Fruit fly (Drosophila melanogaster) whole organism, adult: Measurements from ENCODE around the gene meru.

Experiments used
- CG11617 ChIP-seq: fragments of 200-800 bp; sonication (Bioruptor generic); optimal IDR thresholded peaks from 2 replicates; lab custom pipeline; 2017; ENCODE audit warnings: mild to moderate bottlenecking, missing biosample characterization, missing genetic modification reagents, missing genetic modification characterization
- CG1620 ChIP-seq: fragments of 200-800 bp; sonication (Bioruptor generic); optimal IDR thresholded peaks from 2 replicates; lab custom pipeline; 2016; ENCODE audit warnings: missing biosample characterization, missing genetic modification characterization
- CG5204 ChIP-seq: fragments of 200-800 bp; sonication (Bioruptor generic); optimal IDR thresholded peaks from 2 replicates; lab custom pipeline; 2016; ENCODE audit warnings: missing biosample characterization, missing genetic modification characterization
- Clk ChIP-seq: fragments of 200-800 bp; sonication (Bioruptor generic); optimal IDR thresholded peaks from 2 replicates; lab custom pipeline; 2017; ENCODE audit warnings: missing biosample characterization, missing genetic modification characterization
- bab1 ChIP-seq: fragments of 200-800 bp; sonication (Bioruptor generic); optimal IDR thresholded peaks from 3 replicates; lab custom pipeline; 2019; ENCODE audit warnings: missing biosample characterization, mild to moderate bottlenecking, missing genetic modification characterization, moderate library complexity
- ovo ChIP-seq: fragments of 200-800 bp; sonication (Bioruptor generic); optimal IDR thresholded peaks from 2 replicates; lab custom pipeline; 2016; ENCODE audit warnings: missing biosample characterization, missing genetic modification characterization
- tj ChIP-seq: fragments of 200-800 bp; sonication (Bioruptor generic); optimal IDR thresholded peaks from 3 replicates; lab custom pipeline; 2017; ENCODE audit warnings: missing biosample characterization, mild to moderate bottlenecking, missing genetic modification characterization, moderate library complexity

DNA sequence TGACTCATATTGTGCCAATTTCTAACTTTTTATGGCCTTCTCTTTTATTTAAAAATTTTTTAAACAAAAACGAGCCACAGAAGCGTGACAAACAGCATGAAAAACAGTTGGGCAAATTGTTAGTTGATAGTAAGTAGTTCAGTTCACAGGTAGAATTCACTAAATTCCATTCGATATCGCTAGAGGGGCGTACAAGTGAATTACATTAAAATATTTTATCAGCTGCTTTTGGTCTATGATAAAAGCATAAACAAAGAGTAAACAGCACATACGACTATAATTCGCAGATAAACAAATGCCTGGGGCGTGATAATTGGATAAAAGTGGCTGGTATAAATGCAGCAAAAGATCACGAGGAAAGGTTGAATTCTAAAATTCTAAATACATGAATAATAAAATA is 29.9 kb downstream of the meru start:
- no peak for TF ChIP-seq CG11617
- TF ChIP-seq Clk (GFP tag; lab: Kevin White, UChicago): no peak
- TF ChIP-seq tj (GFP tag; lab: Kevin White, UChicago): no peak
- TF ChIP-seq bab1 (GFP tag; lab: Kevin White, UChicago): no peak
- TF ChIP-seq CG5204 (GFP tag; lab: Kevin White, UChicago): no peak
- no peak for TF ChIP-seq CG1620
- TF ChIP-seq ovo: no peak
